Fruit fly (Drosophila melanogaster) whole organism, embryonic: ENCODE data around the gene CG15047.

Experiments
- Ada2b ChIP-seq: fragments of 200-800 bp; sonication (Bioruptor generic); IDR thresholded peaks from 2 replicates; pipeline ENCODE4 v1.3.6; 2022; ENCODE audit warnings: missing biosample characterization, missing genetic modification characterization
- CG10321 ChIP-seq: fragments of 200-800 bp; sonication (Bioruptor generic); IDR thresholded peaks from 2 replicates; pipeline ENCODE4 v1.3.6; 2022; ENCODE audit warnings: missing biosample characterization, missing genetic modification characterization
- CG12104 ChIP-seq: fragments of 200-800 bp; sonication (Bioruptor generic); optimal IDR thresholded peaks from 3 replicates; lab custom pipeline; 2016; ENCODE audit warnings: missing biosample characterization, missing genetic modification characterization
- CG12744 ChIP-seq: fragments of 200-800 bp; sonication (Bioruptor generic); optimal IDR thresholded peaks from 2 replicates; lab custom pipeline; 2016; ENCODE audit warnings: missing biosample characterization, missing genetic modification characterization
- CG15696 ChIP-seq: fragments of 200-800 bp; sonication (Bioruptor generic); optimal IDR thresholded peaks from 2 replicates; lab custom pipeline; 2019; ENCODE audit warnings: missing biosample characterization, mild to moderate bottlenecking, missing genetic modification characterization, moderate library complexity
- CG1603 ChIP-seq: fragments of 200-800 bp; sonication (Bioruptor generic); optimal IDR thresholded peaks from 2 replicates; lab custom pipeline; 2019; ENCODE audit warnings: missing biosample characterization, mild to moderate bottlenecking, missing genetic modification characterization, moderate library complexity
- CG17568 ChIP-seq: fragments of 200-800 bp; sonication (Bioruptor generic); optimal IDR thresholded peaks from 2 replicates; lab custom pipeline; 2018; ENCODE audit warnings: missing biosample characterization, mild to moderate bottlenecking, missing genetic modification characterization, moderate library complexity
- CG2678 ChIP-seq: fragments of 200-800 bp; sonication (Bioruptor generic); optimal IDR thresholded peaks from 3 replicates; lab custom pipeline; 2019; ENCODE audit warnings: missing biosample characterization, mild to moderate bottlenecking, missing genetic modification characterization, moderate library complexity
- CG30403 ChIP-seq: fragments of 200-800 bp; sonication (Bioruptor generic); optimal IDR thresholded peaks from 3 replicates; lab custom pipeline; 2016; ENCODE audit warnings: missing biosample characterization, missing genetic modification characterization
- CG32532 ChIP-seq: fragments of 200-800 bp; sonication (Bioruptor generic); IDR thresholded peaks from 2 replicates; pipeline ENCODE4 v1.3.6; 2022; ENCODE audit warnings: missing biosample characterization, missing genetic modification characterization
- CG33557 ChIP-seq: fragments of 200-800 bp; sonication (Bioruptor generic); optimal IDR thresholded peaks from 2 replicates; lab custom pipeline; 2019; ENCODE audit warnings: missing biosample characterization, mild to moderate bottlenecking, missing genetic modification characterization, moderate library complexity
- CG5245 ChIP-seq: fragments of 200-800 bp; sonication (Bioruptor generic); optimal IDR thresholded peaks from 3 replicates; lab custom pipeline; 2016; ENCODE audit warnings: missing biosample characterization, missing genetic modification characterization
- CG5953 ChIP-seq: fragments of 200-800 bp; sonication (Bioruptor generic); IDR thresholded peaks from 2 replicates; pipeline ENCODE4 v1.3.6; 2022; ENCODE audit warnings: missing biosample characterization, missing genetic modification characterization
- CG6689 ChIP-seq: fragments of 200-800 bp; sonication (Bioruptor generic); IDR thresholded peaks from 2 replicates; pipeline ENCODE4 v1.3.6; 2022; ENCODE audit warnings: missing biosample characterization, missing genetic modification characterization
- CG6854 ChIP-seq: fragments of 200-800 bp; sonication (Bioruptor generic); optimal IDR thresholded peaks from 3 replicates; lab custom pipeline; 2017; ENCODE audit warnings: missing biosample characterization, mild to moderate bottlenecking, missing genetic modification characterization
- CG9609 ChIP-seq: fragments of 200-800 bp; sonication (Bioruptor generic); optimal IDR thresholded peaks from 3 replicates; lab custom pipeline; 2016; ENCODE audit warnings: missing biosample characterization, missing genetic modification characterization
- CTCF ChIP-seq: fragments of 200-800 bp; sonication (Bioruptor generic); optimal IDR thresholded peaks from 2 replicates; lab custom pipeline; 2017; ENCODE audit warnings: missing biosample characterization, mild to moderate bottlenecking, missing genetic modification characterization, moderate library complexity
- Camta ChIP-seq: fragments of 200-800 bp; sonication (Bioruptor generic); optimal IDR thresholded peaks from 2 replicates; lab custom pipeline; 2016; ENCODE audit warnings: missing biosample characterization, missing genetic modification characterization
- E2f1 ChIP-seq: fragments of 200-800 bp; sonication (Bioruptor generic); IDR thresholded peaks from 2 replicates; pipeline ENCODE4 v1.3.6; 2022; ENCODE audit warnings: missing biosample characterization, missing genetic modification characterization
- ERR ChIP-seq: fragments of 200-800 bp; sonication (Bioruptor generic); optimal IDR thresholded peaks from 2 replicates; lab custom pipeline; 2016; ENCODE audit warnings: missing biosample characterization, missing genetic modification characterization
- HmgD ChIP-seq: fragments of 200-800 bp; sonication (Bioruptor generic); optimal IDR thresholded peaks from 3 replicates; lab custom pipeline; 2016; ENCODE audit warnings: missing biosample characterization, missing genetic modification characterization
- Hsf ChIP-seq: fragments of 200-800 bp; sonication (Bioruptor generic); optimal IDR thresholded peaks from 3 replicates; lab custom pipeline; 2016; ENCODE audit warnings: missing biosample characterization, missing genetic modification characterization
- Lhr ChIP-seq: fragments of 200-800 bp; sonication (Bioruptor generic); optimal IDR thresholded peaks from 3 replicates; lab custom pipeline; 2017; ENCODE audit warnings: mild to moderate bottlenecking, missing biosample characterization, missing genetic modification reagents, missing genetic modification characterization
- Mad ChIP-seq: fragments of 200-800 bp; sonication (Bioruptor generic); optimal IDR thresholded peaks from 2 replicates; lab custom pipeline; 2016; ENCODE audit warnings: missing biosample characterization, missing genetic modification characterization
- NC2β ChIP-seq: fragments of 200-800 bp; sonication (Bioruptor generic); optimal IDR thresholded peaks from 2 replicates; lab custom pipeline; 2016; ENCODE audit warnings: missing biosample characterization, missing genetic modification characterization
- Nf-YB ChIP-seq: fragments of 200-800 bp; sonication (Bioruptor generic); optimal IDR thresholded peaks from 3 replicates; lab custom pipeline; 2019; ENCODE audit warnings: missing biosample characterization, mild to moderate bottlenecking, missing genetic modification characterization, moderate library complexity
- Nf-YC ChIP-seq: fragments of 200-800 bp; optimal IDR thresholded peaks from 3 replicates; lab custom pipeline; 2019; ENCODE audit warnings: missing biosample characterization, mild to moderate bottlenecking, missing genetic modification characterization, moderate library complexity
- Optix ChIP-seq: fragments of 200-800 bp; sonication (Bioruptor generic); IDR thresholded peaks from 3 replicates; pipeline ENCODE4 v1.3.6; 2022; ENCODE audit warnings: missing biosample characterization, missing genetic modification characterization
- Ptx1 ChIP-seq: fragments of 200-800 bp; sonication (Bioruptor generic); IDR thresholded peaks from 2 replicates; pipeline ENCODE4 v1.3.6; 2022; ENCODE audit warnings: missing biosample characterization, missing genetic modification characterization
- Side ChIP-seq: fragments of 200-800 bp; sonication (Bioruptor generic); optimal IDR thresholded peaks from 2 replicates; lab custom pipeline; 2016; ENCODE audit warnings: missing biosample characterization, missing genetic modification characterization
- Six4 ChIP-seq: fragments of 200-800 bp; sonication (Bioruptor generic); optimal IDR thresholded peaks from 2 replicates; lab custom pipeline; 2016; ENCODE audit warnings: missing biosample characterization, missing genetic modification characterization
- Sox102F ChIP-seq: fragments of 200-800 bp; sonication (Bioruptor generic); optimal IDR thresholded peaks from 2 replicates; lab custom pipeline; 2018; ENCODE audit warnings: missing biosample characterization, mild to moderate bottlenecking, missing genetic modification characterization, moderate library complexity
- Tbp ChIP-seq: fragments of >200 bp; optimal IDR thresholded peaks from 2 replicates; lab custom pipeline; 2018; ENCODE audit warnings: missing biosample characterization, missing genetic modification characterization
- Vsx1 ChIP-seq: fragments of 200-800 bp; sonication (Bioruptor generic); optimal IDR thresholded peaks from 2 replicates; lab custom pipeline; 2017; ENCODE audit warnings: missing biosample characterization, mild to moderate bottlenecking, missing genetic modification characterization, missing genetic modification reagents
- az2 ChIP-seq: fragments of 200-800 bp; sonication (Bioruptor generic); optimal IDR thresholded peaks from 3 replicates; lab custom pipeline; 2016; ENCODE audit warnings: missing biosample characterization, missing genetic modification characterization
- bab2 ChIP-seq: fragments of 200-800 bp; sonication (Bioruptor generic); optimal IDR thresholded peaks from 2 replicates; lab custom pipeline; 2016; ENCODE audit warnings: missing biosample characterization, missing genetic modification characterization
- bcd ChIP-seq: fragments of 200-800 bp; sonication (Bioruptor generic); optimal IDR thresholded peaks from 2 replicates; lab custom pipeline; 2017; ENCODE audit warnings: missing biosample characterization, mild to moderate bottlenecking, missing genetic modification characterization
- bsh ChIP-seq, 2 experiments: fragments of 200-800 bp; sonication (Bioruptor generic); optimal IDR thresholded peaks; 2 replicates each; lab custom pipeline; 2017 to 2018; ENCODE audit warnings: mild to moderate bottlenecking in 2 of 2, missing biosample characterization in 2 of 2, missing genetic modification characterization in 2 of 2, moderate library complexity in 1 of 2
- cato ChIP-seq: fragments of 200-800 bp; sonication (Bioruptor generic); optimal IDR thresholded peaks from 2 replicates; lab custom pipeline; 2016; ENCODE audit warnings: missing biosample characterization, missing genetic modification characterization, borderline replicate concordance
- da ChIP-seq: fragments of 200-800 bp; sonication (Bioruptor generic); optimal IDR thresholded peaks from 2 replicates; lab custom pipeline; 2016; ENCODE audit warnings: missing biosample characterization, missing genetic modification characterization
- ken ChIP-seq: fragments of 200-800 bp; sonication (Bioruptor generic); IDR thresholded peaks from 3 replicates; pipeline ENCODE4 v1.3.6; 2022; ENCODE audit warnings: missing biosample characterization, missing genetic modification characterization
- lov ChIP-seq, 2 experiments: fragments of 200-800 bp in 1 of 2; fragments of >200 bp in 1 of 2; sonication (Bioruptor generic) in 1 of 2; IDR thresholded peaks in 1 of 2; optimal IDR thresholded peaks in 1 of 2; 2 replicates in 1 of 2; 3 replicates in 1 of 2; pipeline versions ENCODE4 v1.3.6 to Lab custom; 2017 to 2022; ENCODE audit warnings: missing biosample characterization in 1 of 2, missing genetic modification characterization in 1 of 2
- nau ChIP-seq: fragments of 200-800 bp; sonication (Bioruptor generic); optimal IDR thresholded peaks from 3 replicates; lab custom pipeline; 2017; ENCODE audit warnings: missing biosample characterization, mild to moderate bottlenecking, missing genetic modification characterization, missing genetic modification reagents
- nerfin-1 ChIP-seq: fragments of 200-800 bp; sonication (Bioruptor generic); optimal IDR thresholded peaks from 3 replicates; lab custom pipeline; 2019; ENCODE audit warnings: missing biosample characterization, mild to moderate bottlenecking, missing genetic modification characterization, moderate library complexity
- onecut ChIP-seq: fragments of 200-800 bp; sonication (Bioruptor generic); IDR thresholded peaks from 2 replicates; pipeline ENCODE4 v1.3.6; 2022; ENCODE audit warnings: missing biosample characterization, missing genetic modification characterization
- p53 ChIP-seq: fragments of 200-800 bp; sonication (Bioruptor generic); optimal IDR thresholded peaks from 2 replicates; lab custom pipeline; 2016; ENCODE audit warnings: missing biosample characterization, missing genetic modification characterization
- repo ChIP-seq: fragments of 200-800 bp; sonication (Bioruptor generic); optimal IDR thresholded peaks from 2 replicates; lab custom pipeline; 2016; ENCODE audit warnings: missing biosample characterization, missing genetic modification characterization
- row ChIP-seq: fragments of 200-800 bp; sonication (Bioruptor generic); IDR thresholded peaks from 3 replicates; pipeline ENCODE4 v1.3.6; 2022; ENCODE audit warnings: missing biosample characterization, missing genetic modification characterization
- sim ChIP-seq: fragments of 200-800 bp; sonication (Bioruptor generic); IDR thresholded peaks from 2 replicates; pipeline ENCODE4 v1.3.6; 2022; ENCODE audit warnings: missing biosample characterization, missing genetic modification characterization
- stwl ChIP-seq: fragments of 200-800 bp; sonication (Bioruptor generic); optimal IDR thresholded peaks from 3 replicates; lab custom pipeline; 2018; ENCODE audit warnings: missing biosample characterization, mild to moderate bottlenecking, missing genetic modification characterization, moderate library complexity
- ttk ChIP-seq: fragments of 200-800 bp; sonication (Bioruptor generic); IDR thresholded peaks from 2 replicates; pipeline ENCODE4 v2.1.2; 2022; ENCODE audit warnings: missing biosample characterization, missing genetic modification characterization

CG15047 gene

DNA sequence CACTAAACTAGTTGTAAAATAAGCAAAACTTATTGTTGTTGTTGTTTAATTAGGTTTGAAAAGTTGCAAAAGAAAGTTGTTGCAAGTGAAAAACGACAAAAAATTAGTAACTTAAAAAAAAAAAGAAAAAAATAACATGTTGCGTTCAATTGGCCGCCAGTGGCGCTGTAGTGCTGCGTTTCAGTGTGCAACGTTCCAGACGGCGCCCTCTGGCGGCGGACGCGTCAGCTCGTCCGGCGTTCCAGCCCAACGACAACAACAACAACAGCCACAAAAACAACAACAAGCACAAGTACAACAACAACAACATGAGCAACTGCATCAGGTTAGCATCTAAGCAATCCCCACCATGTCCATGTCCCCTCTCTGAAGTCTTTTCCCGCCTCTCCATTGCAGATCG lies 11.1 kb upstream of the CG15047 start (continued):
- TF ChIP-seq nerfin-1 (tag; lab: Kevin White, UChicago) (no peak), repo (GFP tag; lab: Kevin White, UChicago) (no peak), CG2678 (tag; lab: Kevin White, UChicago) (peak; percentile 8), ttk (GFP tag; lab: Robert Waterston, UW) (peak; percentile 15; the same call in 1 of the 2 replicates), CTCF (GFP tag; lab: Kevin White, UChicago) (peak; percentile 96), Six4 (GFP tag; lab: Kevin White, UChicago) (no peak), CG12104 (GFP tag; lab: Kevin White, UChicago) (no peak), CG9609 (GFP tag; lab: Kevin White, UChicago) (peak; percentile 5), sim (no peak), Optix (peak; percentile 51; the same call in 2 of the 3 replicates), Sox102F (GFP tag; lab: Kevin White, UChicago) (peak; percentile 45), nau (no peak), Lhr (peak; percentile 43), CG33557 (no peak), CG6689 (GFP tag; lab: Robert Waterston, UW) (peak; percentile 34; the same call in 1 of the 2 replicates), Tbp (no peak), bab2 (no peak), Nf-YC (peak; percentile 10), CG12744 (GFP tag; lab: Kevin White, UChicago) (no peak), HmgD (GFP tag; lab: Kevin White, UChicago) (peak; percentile 43), Side (GFP tag; lab: Kevin White, UChicago) (no peak), CG5245 (GFP tag; lab: Kevin White, UChicago) (peak; percentile 24), CG1603 (peak; percentile 32), Ada2b (GFP tag; lab: Robert Waterston, UW) (0 out of 2 replicates have a peak, but pooled peaks have one; percentile 22), CG10321 (GFP tag; lab: Robert Waterston, UW) (no peak), Nf-YB (GFP tag; lab: Kevin White, UChicago) (peak; percentile 5), ken (peak; percentile 66; the same call in 2 of the 3 replicates), cato (GFP tag; lab: Kevin White, UChicago) (no peak), Mad (GFP tag; lab: Kevin White, UChicago) (no peak), ERR (GFP tag; lab: Kevin White, UChicago) (no peak), CG15696 (tag; lab: Kevin White, UChicago) (no peak), E2f1 (GFP tag; lab: Robert Waterston, UW) (0 out of 2 replicates have a peak, but pooled peaks have one; percentile 12), row (GFP tag; lab: Robert Waterston, UW) (peak; percentile 31; the same call in 1 of the 3 replicates), lov (optimal IDR thresholded peaks at IDR 0.05; lab: Kevin White, UChicago) (no peak), lov (GFP tag; IDR thresholded peaks at IDR 0.05; lab: Robert Waterston, UW) (0 out of 3 replicates have a peak, but pooled peaks have one; percentile 65), Camta (GFP tag; lab: Kevin White, UChicago) (peak; percentile 25), CG6854 (GFP tag; lab: Kevin White, UChicago) (no peak), stwl (peak; percentile 27), Hsf (GFP tag; lab: Kevin White, UChicago) (peak; percentile 58), onecut (GFP tag; lab: Robert Waterston, UW) (peak; percentile 72), az2 (GFP tag; lab: Kevin White, UChicago) (peak; percentile 46), CG5953 (GFP tag; lab: Robert Waterston, UW) (0 out of 2 replicates have a peak, but pooled peaks have one; percentile 8), CG30403 (peak; percentile 26), p53 (GFP tag; lab: Kevin White, UChicago) (no peak), bcd (peak; percentile 12), Ptx1 (GFP tag; lab: Robert Waterston, UW) (peak; percentile 31; the same call in 1 of the 2 replicates), Vsx1 (GFP tag; lab: Kevin White, UChicago) (no peak), NC2β (GFP tag; lab: Kevin White, UChicago) (peak; percentile 46), CG32532 (peak; percentile 18; the same call in 1 of the 2 replicates), bsh (GFP tag; optimal IDR thresholded peaks at IDR 0.05; lab: Kevin White, UChicago) (peak in 1 of 2 experiments; percentile 43), da (GFP tag; lab: Kevin White, UChicago) (no peak), CG17568 (peak; percentile 46)
